Worm (Caenorhabditis elegans) whole organism, young adult: ENCODE measurements around the gene rpoa-1.
A peak's percentile ranks its signal among the peaks of the same experiment; 100 is the strongest.

Experiments
- B0019.2 ChIP-seq: fragments of 200-800 bp; sonication (Bioruptor generic); conservative IDR thresholded peaks from 2 replicates; pipeline ENCODE4 v1.3.6; 2022; ENCODE audit warnings: missing genetic modification reagents, missing genetic modification characterization, missing compliant biosample characterization
- B0035.1 ChIP-seq: sonication (generic microtip); optimal IDR thresholded peaks from 2 replicates; lab custom pipeline; 2016; ENCODE audit warnings: missing genetic modification characterization, mild to moderate bottlenecking, missing compliant biosample characterization, missing genotype, missing genetic modification reagents
- C06A6.2 ChIP-seq: fragments of 200-800 bp; sonication (Bioruptor generic); conservative IDR thresholded peaks from 2 replicates; pipeline ENCODE4 v1.3.6; 2022; ENCODE audit warnings: missing genetic modification characterization, missing compliant biosample characterization
- C17E4.6 ChIP-seq: fragments of 200-800 bp; sonication (Bioruptor generic); IDR thresholded peaks from 2 replicates; pipeline ENCODE4 v1.3.6; 2022; ENCODE audit warnings: missing genetic modification reagents, missing genetic modification characterization, missing compliant biosample characterization
- F23B12.7 ChIP-seq: sonication (generic microtip); optimal IDR thresholded peaks from 2 replicates; lab custom pipeline; 2017; ENCODE audit warnings: missing genetic modification characterization, mild to moderate bottlenecking, missing compliant biosample characterization, antibody characterized with exemption, moderate library complexity; ENCODE audit not compliant: insufficient read depth
- F33H1.4 ChIP-seq: fragments of 200-800 bp; sonication (Bioruptor generic); IDR thresholded peaks from 2 replicates; pipeline ENCODE4 v1.3.6; 2022; ENCODE audit warnings: missing genetic modification reagents, missing genetic modification characterization, missing compliant biosample characterization
- F37B4.10 ChIP-seq: fragments of 200-800 bp; sonication (Bioruptor generic); IDR thresholded peaks from 2 replicates; pipeline ENCODE4 v1.3.6; 2022; ENCODE audit warnings: missing genetic modification characterization, missing compliant biosample characterization
- F52B5.7 ChIP-seq: sonication (generic microtip); optimal IDR thresholded peaks from 2 replicates; lab custom pipeline; 2016; ENCODE audit warnings: mild to moderate bottlenecking, missing genetic modification characterization, missing compliant biosample characterization
- K11D2.4 ChIP-seq: fragments of 200-800 bp; sonication (Bioruptor generic); IDR thresholded peaks from 2 replicates; pipeline ENCODE4 v1.3.6; 2022; ENCODE audit warnings: missing genetic modification reagents, missing genetic modification characterization, missing compliant biosample characterization
- T07F8.4 ChIP-seq: sonication (generic microtip); optimal IDR thresholded peaks from 2 replicates; lab custom pipeline; 2016; ENCODE audit warnings: mild to moderate bottlenecking, missing genetic modification characterization, moderate library complexity, missing compliant biosample characterization
- T26A5.8 ChIP-seq: sonication (generic microtip); optimal IDR thresholded peaks from 2 replicates; lab custom pipeline; 2016; ENCODE audit warnings: missing genetic modification characterization, missing compliant biosample characterization
- Y53F4B.3 ChIP-seq: fragments of 200-800 bp; sonication (Bioruptor generic); IDR thresholded peaks from 2 replicates; pipeline ENCODE4 v1.3.6; 2022; ENCODE audit warnings: missing genetic modification reagents, missing genetic modification characterization, missing compliant biosample characterization
- Y95B8A.8 ChIP-seq: fragments of 200-800 bp; sonication (Bioruptor generic); IDR thresholded peaks from 2 replicates; pipeline ENCODE4 v1.3.6; 2022; ENCODE audit warnings: missing genetic modification reagents, missing genetic modification characterization, missing compliant biosample characterization
- ama-1 ChIP-seq, 3 experiments: fragments of 150-350 bp in 1 of 3; sonication (generic microtip) in 2 of 3; optimal IDR thresholded peaks; 2 replicates each; lab custom pipeline; 2014 to 2018; ENCODE audit warnings: missing biosample characterization in 2 of 3, missing genetic modification characterization in 2 of 3, missing genetic modification reagents in 2 of 3
- athp-1 ChIP-seq: sonication (generic microtip); optimal IDR thresholded peaks from 2 replicates; lab custom pipeline; 2017; ENCODE audit warnings: mild to moderate bottlenecking, missing genetic modification characterization, missing compliant biosample characterization
- attf-5 ChIP-seq: fragments of 200-800 bp; sonication (Bioruptor generic); optimal IDR thresholded peaks from 2 replicates; lab custom pipeline; 2018; ENCODE audit warnings: mild to moderate bottlenecking, missing genetic modification characterization, missing compliant biosample characterization
- bed-2 ChIP-seq: fragments of 200-800 bp; sonication (Bioruptor generic); IDR thresholded peaks from 2 replicates; pipeline ENCODE4 v1.3.6; 2022; ENCODE audit warnings: missing genetic modification reagents, missing genetic modification characterization, missing compliant biosample characterization
- ceh-40 ChIP-seq: fragments of 200-800 bp; sonication (Bioruptor generic); IDR thresholded peaks from 2 replicates; pipeline ENCODE4 v1.3.6; 2022; ENCODE audit warnings: missing genetic modification characterization, missing compliant biosample characterization
- ceh-58 ChIP-seq: fragments of 200-800 bp; sonication (Bioruptor generic); IDR thresholded peaks from 2 replicates; pipeline ENCODE4 v1.3.6; 2022; ENCODE audit warnings: missing genetic modification characterization, missing compliant biosample characterization
- ceh-91 ChIP-seq: fragments of 200-800 bp; sonication (Bioruptor generic); IDR thresholded peaks from 2 replicates; pipeline ENCODE4 v1.3.6; 2022; ENCODE audit warnings: missing genetic modification reagents, missing genetic modification characterization, missing compliant biosample characterization
- die-1 ChIP-seq: sonication (generic microtip); optimal IDR thresholded peaks from 2 replicates; lab custom pipeline; 2016; ENCODE audit warnings: missing genotype, mild to moderate bottlenecking, missing genetic modification characterization, missing compliant biosample characterization
- dox-1 ChIP-seq: fragments of 200-800 bp; sonication (Bioruptor generic); IDR thresholded peaks from 2 replicates; pipeline ENCODE4 v1.3.6; 2022; ENCODE audit warnings: missing genetic modification reagents, missing genetic modification characterization, missing compliant biosample characterization
- dpl-1 ChIP-seq: fragments of 150-350 bp; optimal IDR thresholded peaks from 2 replicates; lab custom pipeline; 2014; ENCODE audit warnings: missing biosample characterization, missing genetic modification reagents, missing genetic modification characterization
- egl-18 ChIP-seq: fragments of 200-800 bp; sonication (Bioruptor generic); IDR thresholded peaks from 2 replicates; pipeline ENCODE4 v1.3.6; 2022; ENCODE audit warnings: missing genetic modification reagents, missing genetic modification characterization, missing compliant biosample characterization
- egrh-3 ChIP-seq: fragments of 200-800 bp; sonication (Bioruptor generic); IDR thresholded peaks from 2 replicates; pipeline ENCODE4 v1.3.6; 2022; ENCODE audit warnings: missing genetic modification reagents, missing genetic modification characterization, missing compliant biosample characterization
- ekl-4 ChIP-seq: fragments of 200-800 bp; sonication (Bioruptor generic); IDR thresholded peaks from 2 replicates; pipeline ENCODE4 v1.3.6; 2022; ENCODE audit warnings: missing genetic modification reagents, missing genetic modification characterization, missing compliant biosample characterization
- hmg-1.2 ChIP-seq: fragments of 200-800 bp; sonication (Bioruptor generic); IDR thresholded peaks from 2 replicates; pipeline ENCODE4 v1.3.6; 2022; ENCODE audit warnings: missing genetic modification reagents, missing genetic modification characterization, missing compliant biosample characterization
- lag-1 ChIP-seq: fragments of 200-800 bp; sonication (Bioruptor generic); IDR thresholded peaks from 2 replicates; pipeline ENCODE4 v1.3.6; 2022; ENCODE audit warnings: missing genetic modification reagents, missing genetic modification characterization, missing compliant biosample characterization
- let-526 ChIP-seq: fragments of 200-800 bp; sonication (Bioruptor generic); IDR thresholded peaks from 2 replicates; pipeline ENCODE4 v1.3.6; 2022; ENCODE audit warnings: missing genetic modification reagents, missing genetic modification characterization, missing compliant biosample characterization
- lin-26 ChIP-seq: fragments of 200-800 bp; sonication (Bioruptor generic); IDR thresholded peaks from 2 replicates; pipeline ENCODE4 v1.3.6; 2022; ENCODE audit warnings: missing genetic modification reagents, missing genetic modification characterization, missing compliant biosample characterization
- lin-35 ChIP-seq, 3 experiments: fragments of 150-350 bp in 2 of 3; sonication (generic microtip) in 1 of 3; optimal IDR thresholded peaks; 2 replicates each; lab custom pipeline; 2014 to 2018; ENCODE audit warnings: missing biosample characterization in 3 of 3, missing genetic modification characterization in 3 of 3, missing genetic modification reagents in 3 of 3
- lir-1 ChIP-seq: fragments of 200-800 bp; sonication (Bioruptor generic); conservative IDR thresholded peaks from 2 replicates; pipeline ENCODE4 v1.3.6; 2022; ENCODE audit warnings: missing genetic modification reagents, missing genetic modification characterization, missing compliant biosample characterization
- lsl-1 ChIP-seq: fragments of 200-800 bp; sonication (Bioruptor generic); optimal IDR thresholded peaks from 2 replicates; lab custom pipeline; 2018; ENCODE audit warnings: mild to moderate bottlenecking, missing genetic modification characterization, moderate library complexity, missing compliant biosample characterization
- madf-3 ChIP-seq: fragments of 200-800 bp; sonication (Bioruptor generic); IDR thresholded peaks from 2 replicates; pipeline ENCODE4 v1.3.6; 2022; ENCODE audit warnings: missing genetic modification reagents, missing genetic modification characterization, missing compliant biosample characterization
- madf-6 ChIP-seq: fragments of 200-800 bp; sonication (Bioruptor generic); IDR thresholded peaks from 2 replicates; pipeline ENCODE4 v1.3.6; 2022; ENCODE audit warnings: missing genetic modification reagents, missing genetic modification characterization, missing compliant biosample characterization
- mel-28 ChIP-seq: sonication (generic microtip); optimal IDR thresholded peaks from 2 replicates; lab custom pipeline; 2016; ENCODE audit warnings: borderline replicate concordance, mild to moderate bottlenecking, missing genetic modification characterization, missing compliant biosample characterization
- mes-4 ChIP-seq: sonication (generic microtip); optimal IDR thresholded peaks from 2 replicates; lab custom pipeline; 2016; ENCODE audit warnings: missing genotype, missing genetic modification characterization, missing compliant biosample characterization
- nhr-90 ChIP-seq: sonication (generic microtip); optimal IDR thresholded peaks from 2 replicates; lab custom pipeline; 2016; ENCODE audit warnings: missing genotype, mild to moderate bottlenecking, missing genetic modification characterization, missing compliant biosample characterization
- pbrm-1 ChIP-seq: fragments of 200-800 bp; sonication (Bioruptor generic); IDR thresholded peaks from 2 replicates; pipeline ENCODE4 v1.3.6; 2022; ENCODE audit warnings: missing genetic modification reagents, missing genetic modification characterization, missing compliant biosample characterization
- rpc-1 ChIP-seq, 2 experiments: fragments of 150-350 bp in 1 of 2; sonication (generic microtip) in 1 of 2; optimal IDR thresholded peaks; 2 replicates each; lab custom pipeline; 2014 to 2018; ENCODE audit warnings: missing biosample characterization in 1 of 2, missing genetic modification characterization in 1 of 2, missing genetic modification reagents in 1 of 2, missing genotype in 1 of 2
- sea-2 ChIP-seq: fragments of 200-800 bp; sonication (Bioruptor generic); IDR thresholded peaks from 2 replicates; pipeline ENCODE4 v1.3.6; 2022; ENCODE audit warnings: missing genetic modification characterization, missing compliant biosample characterization
- snpc-4 ChIP-seq, 5 experiments: fragments of 150-350 bp in 1 of 5; sonication (generic microtip) in 4 of 5; optimal IDR thresholded peaks; 2 replicates each; lab custom pipeline; 2014 to 2018; ENCODE audit warnings: missing genetic modification characterization in 5 of 5, missing biosample characterization in 3 of 5, antibody characterized with exemption in 2 of 5, mild to moderate bottlenecking in 2 of 5, missing compliant biosample characterization in 2 of 5, missing genotype in 2 of 5, moderate library complexity in 2 of 5, missing genetic modification reagents in 1 of 5
- somi-1 ChIP-seq: fragments of 200-800 bp; sonication (Bioruptor generic); optimal IDR thresholded peaks from 2 replicates; lab custom pipeline; 2018; ENCODE audit warnings: mild to moderate bottlenecking, missing genetic modification characterization, missing compliant biosample characterization
- sptf-2 ChIP-seq: fragments of 200-800 bp; sonication (Bioruptor generic); optimal IDR thresholded peaks from 2 replicates; lab custom pipeline; 2018; ENCODE audit warnings: mild to moderate bottlenecking, missing genetic modification characterization, missing compliant biosample characterization
- zfh-2 ChIP-seq: fragments of 200-800 bp; sonication (Bioruptor generic); conservative IDR thresholded peaks from 2 replicates; pipeline ENCODE4 v1.3.6; 2022; ENCODE audit warnings: missing genetic modification reagents, missing genetic modification characterization, missing compliant biosample characterization
- ztf-6 ChIP-seq: fragments of 200-800 bp; sonication (Bioruptor generic); IDR thresholded peaks from 2 replicates; pipeline ENCODE4 v1.3.6; 2022; ENCODE audit warnings: missing genetic modification reagents, missing genetic modification characterization, missing compliant biosample characterization

rpoa-1 gene

ce11 chrII:13725793-13726192 is 31.2 kb upstream of the rpoa-1 start, which contains the start of the genes Y54G9A.7 and bub-3 (continued):
- no peak for TF ChIP-seq C17E4.6 (GFP tag; lab: Robert Waterston, UW)
- no peak for TF ChIP-seq mel-28
- TF ChIP-seq athp-1 (tag; lab: Kevin White, UChicago), result peak; percentile 50
- no peak for TF ChIP-seq ztf-6 (GFP tag; lab: Robert Waterston, UW)
- no peak for TF ChIP-seq attf-5 (GFP tag; lab: Kevin White, UChicago)
- no peak for TF ChIP-seq ceh-58 (GFP tag; lab: Robert Waterston, UW)
- TF ChIP-seq rpc-1 (optimal IDR thresholded peaks at IDR 0.05; lab: Kevin White, UChicago), result no peak
- TF ChIP-seq rpc-1 (tag; optimal IDR thresholded peaks at IDR 0.05; lab: Kevin White, UChicago), result no peak
- no peak for TF ChIP-seq B0035.1 (tag; lab: Kevin White, UChicago)
- TF ChIP-seq lin-26 (GFP tag; lab: Robert Waterston, UW), result no peak
- peak; percentile 81 for TF ChIP-seq F33H1.4
- no peak for TF ChIP-seq egrh-3
- TF ChIP-seq pbrm-1 (GFP tag; lab: Robert Waterston, UW), result 0 out of 2 replicates have a peak, but pooled peaks have one; percentile 8
- TF ChIP-seq sptf-2 (GFP tag; lab: Kevin White, UChicago), result no peak
- peak; percentile 52; the same call in 1 of the 2 replicates for TF ChIP-seq ekl-4 (GFP tag; lab: Robert Waterston, UW)
- TF ChIP-seq nhr-90 (tag; lab: Kevin White, UChicago), result no peak
- no peak for TF ChIP-seq snpc-4 (GFP tag; optimal IDR thresholded peaks at IDR 0.05; lab: Kevin White, UChicago)
- TF ChIP-seq snpc-4 (tag; optimal IDR thresholded peaks at IDR 0.05; lab: Kevin White, UChicago), result peak in 1 of 4 experiments; percentile 46
- peak; percentile 88 for TF ChIP-seq ceh-91 (GFP tag; lab: Robert Waterston, UW)
- TF ChIP-seq madf-3 (GFP tag; lab: Robert Waterston, UW), result 0 out of 2 replicates have a peak, but pooled peaks have one; percentile 70
- peak; percentile 97 for TF ChIP-seq madf-6
- peak; percentile 75 for TF ChIP-seq lsl-1
- no peak for TF ChIP-seq F52B5.7 (tag; lab: Kevin White, UChicago)

- TF ChIP-seq Y53F4B.3 (no peak), madf-3 (GFP tag; lab: Robert Waterston, UW) (no peak), ekl-4 (GFP tag; lab: Robert Waterston, UW) (no peak), lag-1 (GFP tag; lab: Robert Waterston, UW) (no peak), let-526 (GFP tag; lab: Robert Waterston, UW) (no peak), F33H1.4 (0 out of 2 replicates have a peak, but pooled peaks have one; percentile 9), die-1 (tag; lab: Kevin White, UChicago) (no peak), T07F8.4 (no peak), ceh-40 (GFP tag; lab: Robert Waterston, UW) (no peak), Y95B8A.8 (GFP tag; lab: Robert Waterston, UW) (peak; percentile 71; the same call in 1 of the 2 replicates), B0019.2 (GFP tag; lab: Robert Waterston, UW) (no peak), hmg-1.2 (GFP tag; lab: Robert Waterston, UW) (peak; percentile 14; the same call in 1 of the 2 replicates), lir-1 (GFP tag; lab: Robert Waterston, UW) (no peak), dox-1 (GFP tag; lab: Robert Waterston, UW) (0 out of 2 replicates have a peak, but pooled peaks have one; percentile 8), K11D2.4 (GFP tag; lab: Robert Waterston, UW) (no peak), lin-35 (GFP tag; optimal IDR thresholded peaks at IDR 0.05; lab: Kevin White, UChicago) (no peak), zfh-2 (no peak), egl-18 (GFP tag; lab: Robert Waterston, UW) (no peak), F23B12.7 (tag; lab: Kevin White, UChicago) (peak; percentile 22), lsl-1 (peak; percentile 42), somi-1 (GFP tag; lab: Kevin White, UChicago) (no peak), sea-2 (GFP tag; lab: Robert Waterston, UW) (no peak), F37B4.10 (no peak), T26A5.8 (tag; lab: Kevin White, UChicago) (no peak), bed-2 (GFP tag; lab: Robert Waterston, UW) (no peak), F52B5.7 (tag; lab: Kevin White, UChicago) (no peak), sptf-2 (GFP tag; lab: Kevin White, UChicago) (no peak), egrh-3 (no peak), mes-4 (tag; lab: Kevin White, UChicago) (no peak), C06A6.2 (GFP tag; lab: Robert Waterston, UW) (no peak), ama-1 (optimal IDR thresholded peaks at IDR 0.05; lab: Kevin White, UChicago) (no peak), ama-1 (GFP tag; optimal IDR thresholded peaks at IDR 0.05; lab: Kevin White, UChicago) (no peak), dpl-1 (GFP tag; lab: Kevin White, UChicago) (no peak)
Observed at ce11 chrII:13723754-13724153, 29.2 kb upstream of the rpoa-1 start.
